Fruit fly (Drosophila melanogaster): ENCODE data around the gene CG6974.

The CG6974 gene

DNA sequence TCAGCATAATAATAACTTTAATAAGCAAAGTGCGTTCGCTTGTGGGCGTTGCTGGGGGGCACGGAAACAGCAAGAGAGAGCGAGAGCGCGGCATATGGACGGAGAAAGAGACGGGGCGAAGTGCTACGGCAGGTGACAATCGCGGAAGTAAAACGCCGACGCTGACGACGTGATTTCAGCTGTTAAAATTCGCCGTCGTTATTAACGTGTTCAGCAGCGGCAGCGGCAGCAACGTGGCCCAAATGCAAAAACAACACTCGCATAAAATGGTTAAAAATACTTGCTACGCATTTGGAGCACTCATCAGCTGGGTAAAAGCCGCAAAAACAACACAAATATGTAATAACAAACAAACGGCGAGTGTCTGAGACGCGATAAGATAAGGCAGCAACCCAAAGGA lies 13.7 kb upstream of the CG6974 start (continued):
- TF ChIP-seq Asciz (GFP tag; optimal IDR thresholded peaks at IDR 0.05) (peak; percentile 49), CG34376 (GFP tag; optimal IDR thresholded peaks at IDR 0.05) (peak; percentile 52), CG15269 (tag; optimal IDR thresholded peaks at IDR 0.05) (peak; percentile 31), sd (tag; optimal IDR thresholded peaks at IDR 0.05) (peak; percentile 77), CG14014 (GFP tag; IDR thresholded peaks at IDR 0.05) (no peak; the same call in 1 of the 2 replicates), CG3281 (GFP tag; optimal IDR thresholded peaks at IDR 0.05) (peak; percentile 22), CG10366 (GFP tag; IDR thresholded peaks at IDR 0.05) (no peak; the same call in 1 of the 2 replicates), Meics (GFP tag; optimal IDR thresholded peaks at IDR 0.05) (peak; percentile 4), trem (tag; optimal IDR thresholded peaks at IDR 0.05) (peak; percentile 2), rib (GFP tag; IDR thresholded peaks at IDR 0.05) (no peak), CG30431 (GFP tag; optimal IDR thresholded peaks at IDR 0.05) (peak; percentile 3), ATbp (GFP tag; optimal IDR thresholded peaks at IDR 0.05) (peak; percentile 59), pum (GFP tag; optimal IDR thresholded peaks at IDR 0.05) (no peak), Hr78 (GFP tag; optimal IDR thresholded peaks at IDR 0.05) (no peak), Trl (optimal IDR thresholded peaks at IDR 0.05) (peak in 1 of 2 experiments; percentile 8), Trl (GFP tag; optimal IDR thresholded peaks at IDR 0.05) (peak; percentile 2), fd3F (GFP tag; optimal IDR thresholded peaks at IDR 0.05) (no peak), dmrt11E (tag; optimal IDR thresholded peaks at IDR 0.05) (peak; percentile 9), CG16863 (GFP tag; optimal IDR thresholded peaks at IDR 0.05) (no peak), CG1603 (tag; optimal IDR thresholded peaks at IDR 0.05) (peak; percentile 11), CG17802 (tag; optimal IDR thresholded peaks at IDR 0.05) (no peak), dmrt99B (tag; optimal IDR thresholded peaks at IDR 0.05) (no peak), Rfx (GFP tag; IDR thresholded peaks at IDR 0.05) (no peak), peb (GFP tag; IDR thresholded peaks at IDR 0.05) (no peak), Bdp1 (GFP tag; optimal IDR thresholded peaks at IDR 0.05) (peak; percentile 13), ro (GFP tag; IDR thresholded peaks at IDR 0.05) (no peak), Blimp-1 (GFP tag; optimal IDR thresholded peaks at IDR 0.05) (peak; percentile 8), br (optimal IDR thresholded peaks at IDR 0.05) (no peak), Nf-YC (tag; optimal IDR thresholded peaks at IDR 0.05) (no peak)

- peak; percentile 46 for TF ChIP-seq lbe (GFP tag; optimal IDR thresholded peaks at IDR 0.05)
- no peak for TF ChIP-seq wek (GFP tag; optimal IDR thresholded peaks at IDR 0.05)
- TF ChIP-seq Elba2 (GFP tag; optimal IDR thresholded peaks at IDR 0.05) = no peak
- no peak for TF ChIP-seq cad (GFP tag; optimal IDR thresholded peaks at IDR 0.05)
- TF ChIP-seq nom (GFP tag; optimal IDR thresholded peaks at IDR 0.05) = peak; percentile 51
- TF ChIP-seq BEAF-32 (GFP tag; optimal IDR thresholded peaks at IDR 0.05) = no peak
- TF ChIP-seq gem (tag; optimal IDR thresholded peaks at IDR 0.05) = peak; percentile 41
- peak; percentile 26 for TF ChIP-seq zf30C (GFP tag; optimal IDR thresholded peaks at IDR 0.05)
- TF ChIP-seq Chrac-16 (GFP tag; optimal IDR thresholded peaks at IDR 0.05) = peak; percentile 6
- peak; percentile 3 for TF ChIP-seq CG8388 (GFP tag; optimal IDR thresholded peaks at IDR 0.05)
- peak; percentile 25 for TF ChIP-seq CG6254 (GFP tag; optimal IDR thresholded peaks at IDR 0.05)
- TF ChIP-seq Med (GFP tag) = peak; percentile 3
- peak; percentile 9 for TF ChIP-seq dmrt11E (tag; optimal IDR thresholded peaks at IDR 0.05)
- TF ChIP-seq lola (GFP tag; optimal IDR thresholded peaks at IDR 0.05) = peak in 1 of 3 experiments; percentile 33
- TF ChIP-seq bcd (GFP tag; optimal IDR thresholded peaks at IDR 0.05) = peak; percentile 10
- TF ChIP-seq CG12391 (tag; optimal IDR thresholded peaks at IDR 0.05) = peak; percentile 23
- peak; percentile 26 to 34 for TF ChIP-seq bsh (GFP tag; optimal IDR thresholded peaks at IDR 0.05)
- no peak for TF ChIP-seq CG4854 (GFP tag; optimal IDR thresholded peaks at IDR 0.05)
- TF ChIP-seq CG33557 (GFP tag; optimal IDR thresholded peaks at IDR 0.05) = peak; percentile 22
- peak; percentile 21 for TF ChIP-seq CG11504 (tag; optimal IDR thresholded peaks at IDR 0.05)
- no peak for TF ChIP-seq kni (GFP tag; optimal IDR thresholded peaks at IDR 0.05)
- TF ChIP-seq sens (GFP tag) = peak; percentile 86
- no peak for TF ChIP-seq Myb (GFP tag; optimal IDR thresholded peaks at IDR 0.05)
Observed at dm6 chr3R:15092351-15092750, 13.3 kb upstream of the CG6974 start.

Data from whole organism, embryonic.